Fruit fly (Drosophila melanogaster): ENCODE data around the gene glec.

glec gene

dm6 chr3R:21821684-21822561 lies 34.1 kb downstream of the glec start:
- TF ChIP-seq insv (optimal IDR thresholded peaks at IDR 0.05) = no peak
- no peak for TF ChIP-seq h (optimal IDR thresholded peaks at IDR 0.05)
- TF ChIP-seq Sin3A (optimal IDR thresholded peaks at IDR 0.05) = no peak
- no peak for TF ChIP-seq Myc (optimal IDR thresholded peaks at IDR 0.05)

- TF ChIP-seq Myc (optimal IDR thresholded peaks at IDR 0.05) (no peak), h (optimal IDR thresholded peaks at IDR 0.05) (no peak), ttk (optimal IDR thresholded peaks at IDR 0.05) (no peak), psq (optimal IDR thresholded peaks at IDR 0.05) (no peak), insv (optimal IDR thresholded peaks at IDR 0.05) (no peak), Sin3A (optimal IDR thresholded peaks at IDR 0.05) (no peak)
These were observed 47.3 kb downstream of the glec start for dm6 chr3R:21808622-21809347.

- TF ChIP-seq ttk (optimal IDR thresholded peaks at IDR 0.05) (no peak), Myc (optimal IDR thresholded peaks at IDR 0.05) (no peak), h (optimal IDR thresholded peaks at IDR 0.05) (no peak), insv (optimal IDR thresholded peaks at IDR 0.05) (no peak), psq (optimal IDR thresholded peaks at IDR 0.05) (no peak), Sin3A (optimal IDR thresholded peaks at IDR 0.05) (no peak)
These were observed 48.8 kb downstream of the glec start for dm6 chr3R:21807264-21807663.
